Worm (Caenorhabditis elegans) whole organism, L2 larva: ENCODE data around the gene F59A1.18.

ENCODE experiments used
- C34F6.9 ChIP-seq: fragments of 150-350 bp; optimal IDR thresholded peaks from 2 replicates; lab custom pipeline; 2014; ENCODE audit warnings: missing biosample characterization, missing genetic modification characterization
- Y55F3AM.14 ChIP-seq: fragments of 200-800 bp; sonication (Bioruptor generic); optimal IDR thresholded peaks from 2 replicates; lab custom pipeline; 2018; ENCODE audit warnings: mild to moderate bottlenecking, missing genetic modification characterization, missing compliant biosample characterization
- ZK546.5 ChIP-seq: sonication (generic microtip); optimal IDR thresholded peaks from 2 replicates; lab custom pipeline; 2017; ENCODE audit warnings: missing biosample characterization, missing genetic modification characterization
- alr-1 ChIP-seq: fragments of 150-350 bp; optimal IDR thresholded peaks from 2 replicates; lab custom pipeline; 2014; ENCODE audit warnings: missing biosample characterization, missing genetic modification characterization
- ama-1 ChIP-seq: fragments of 150-350 bp; optimal IDR thresholded peaks from 2 replicates; lab custom pipeline; 2018; ENCODE audit warnings: inconsistent platforms
- ceh-16 ChIP-seq: fragments of 150-350 bp; optimal IDR thresholded peaks from 2 replicates; lab custom pipeline; 2014; ENCODE audit warnings: missing biosample characterization, missing genetic modification characterization
- elt-3 ChIP-seq: sonication (generic microtip); optimal IDR thresholded peaks from 2 replicates; lab custom pipeline; 2017; ENCODE audit warnings: missing biosample characterization, missing genetic modification characterization
- lin-13 ChIP-seq: fragments of 150-350 bp; optimal IDR thresholded peaks from 2 replicates; lab custom pipeline; 2014; ENCODE audit warnings: missing biosample characterization, missing genetic modification reagents, missing genetic modification characterization
- mab-5 ChIP-seq: fragments of 150-350 bp; optimal IDR thresholded peaks from 2 replicates; lab custom pipeline; 2014; ENCODE audit warnings: missing biosample characterization, missing genetic modification characterization
- nhr-21 ChIP-seq: fragments of 150-350 bp; optimal IDR thresholded peaks from 2 replicates; lab custom pipeline; 2014; ENCODE audit warnings: missing biosample characterization, missing genetic modification characterization
- nhr-23 ChIP-seq: fragments of 150-350 bp; optimal IDR thresholded peaks from 2 replicates; lab custom pipeline; 2014; ENCODE audit warnings: missing biosample characterization, missing genetic modification reagents, missing genetic modification characterization
- nhr-25 ChIP-seq: fragments of 150-350 bp; sonication (generic microtip); optimal IDR thresholded peaks from 3 replicates; lab custom pipeline; 2014; ENCODE audit warnings: missing biosample characterization, missing genetic modification characterization
- skn-1 ChIP-seq: sonication (generic microtip); optimal IDR thresholded peaks from 2 replicates; lab custom pipeline; 2017; ENCODE audit warnings: missing biosample characterization, missing genetic modification characterization
- sma-3 ChIP-seq: sonication (generic microtip); optimal IDR thresholded peaks from 2 replicates; lab custom pipeline; 2016; ENCODE audit warnings: missing genetic modification reagents, missing genetic modification characterization, missing compliant biosample characterization
- snpc-4 ChIP-seq: fragments of 150-350 bp; optimal IDR thresholded peaks from 2 replicates; lab custom pipeline; 2014; ENCODE audit warnings: missing biosample characterization, missing genetic modification characterization
- unc-62 ChIP-seq: fragments of 150-350 bp; optimal IDR thresholded peaks from 2 replicates; lab custom pipeline; 2014; ENCODE audit warnings: missing biosample characterization, missing genetic modification reagents, missing genetic modification characterization
- zag-1 ChIP-seq: fragments of 150-350 bp; optimal IDR thresholded peaks from 2 replicates; lab custom pipeline; 2014; ENCODE audit warnings: missing biosample characterization, missing genetic modification characterization
- ztf-1 ChIP-seq: fragments of 200-800 bp; sonication (Bioruptor generic); conservative IDR thresholded peaks from 2 replicates; pipeline ENCODE4 v1.3.6; 2022; ENCODE audit warnings: missing genetic modification characterization, missing compliant biosample characterization
- ztf-4 ChIP-seq: fragments of 150-350 bp; optimal IDR thresholded peaks from 2 replicates; lab custom pipeline; 2014; ENCODE audit warnings: missing biosample characterization, missing genetic modification characterization

The F59A1.18 gene

ce11 chrV:17650427-17650826 is 36.3 kb downstream of the F59A1.18 start, which contains the start of gene fbxa-192:
TSS of gene fbxa-192 (minus strand) at chrV:17650527.
- TF ChIP-seq nhr-21 (tag; lab: Kevin White, UChicago): no peak
- no peak for TF ChIP-seq ZK546.5 (tag; lab: Kevin White, UChicago)
- TF ChIP-seq ztf-1 (GFP tag; lab: Robert Waterston, UW): no peak
- TF ChIP-seq sma-3 (GFP tag; lab: Kevin White, UChicago): no peak
- TF ChIP-seq ztf-4 (tag; lab: Kevin White, UChicago): no peak
- TF ChIP-seq nhr-23: no peak
- no peak for TF ChIP-seq skn-1 (tag; lab: Kevin White, UChicago)
- TF ChIP-seq unc-62 (GFP tag; lab: Kevin White, UChicago): no peak
- TF ChIP-seq Y55F3AM.14 (GFP tag; lab: Kevin White, UChicago): no peak
- TF ChIP-seq C34F6.9: no peak
- no peak for TF ChIP-seq elt-3
- no peak for TF ChIP-seq snpc-4
- no peak for TF ChIP-seq zag-1 (tag; lab: Kevin White, UChicago)
- no peak for TF ChIP-seq ceh-16 (tag; lab: Kevin White, UChicago)
- no peak for TF ChIP-seq ama-1 (lab: Kevin White, UChicago)
- no peak for TF ChIP-seq alr-1 (tag; lab: Kevin White, UChicago)
- no peak for TF ChIP-seq mab-5
- TF ChIP-seq lin-13 (GFP tag; lab: Kevin White, UChicago): no peak
- TF ChIP-seq nhr-25 (tag; lab: Kevin White, UChicago): no peak
